Fruit fly (Drosophila melanogaster) whole organism, embryonic: ENCODE measurements around the gene Hat1.

Experiments used
- B-H1 ChIP-seq: fragments of 200-800 bp; sonication (Bioruptor generic); IDR thresholded peaks from 3 replicates; pipeline ENCODE4 v1.3.6; 2022; ENCODE audit warnings: missing biosample characterization, missing genetic modification characterization
- Bgb ChIP-seq: fragments of 200-800 bp; sonication (Bioruptor generic); IDR thresholded peaks from 2 replicates; pipeline ENCODE4 v1.3.6; 2022; ENCODE audit warnings: missing biosample characterization, missing genetic modification characterization; ENCODE audit not compliant: partially characterized antibody
- C15 ChIP-seq: fragments of 200-800 bp; sonication (Bioruptor generic); IDR thresholded peaks from 3 replicates; pipeline ENCODE4 v1.3.6; 2022; ENCODE audit warnings: missing biosample characterization, missing genetic modification characterization
- CG10147 ChIP-seq: fragments of 200-800 bp; sonication (Bioruptor generic); optimal IDR thresholded peaks from 2 replicates; lab custom pipeline; 2019; ENCODE audit warnings: missing biosample characterization, mild to moderate bottlenecking, missing genetic modification characterization, moderate library complexity
- CG10209 ChIP-seq: fragments of 200-800 bp; sonication (Bioruptor generic); optimal IDR thresholded peaks from 3 replicates; lab custom pipeline; 2017; ENCODE audit warnings: missing biosample characterization, mild to moderate bottlenecking, missing genetic modification characterization, missing genetic modification reagents
- CG10267 ChIP-seq: fragments of 200-800 bp; sonication (Bioruptor generic); optimal IDR thresholded peaks from 2 replicates; lab custom pipeline; 2018; ENCODE audit warnings: missing biosample characterization, mild to moderate bottlenecking, missing genetic modification characterization, moderate library complexity
- CG10431 ChIP-seq: fragments of 200-800 bp; sonication (Bioruptor generic); optimal IDR thresholded peaks from 3 replicates; lab custom pipeline; 2018; ENCODE audit warnings: missing biosample characterization, mild to moderate bottlenecking, missing genetic modification characterization
- CG11696 ChIP-seq: fragments of 200-800 bp; sonication (Bioruptor generic); IDR thresholded peaks from 2 replicates; pipeline ENCODE4 v1.3.6; 2022; ENCODE audit warnings: missing biosample characterization, missing genetic modification characterization
- CG12104 ChIP-seq: fragments of 200-800 bp; sonication (Bioruptor generic); optimal IDR thresholded peaks from 3 replicates; lab custom pipeline; 2016; ENCODE audit warnings: missing biosample characterization, missing genetic modification characterization
- CG15514 ChIP-seq: fragments of 200-800 bp; sonication (Bioruptor generic); optimal IDR thresholded peaks from 3 replicates; lab custom pipeline; 2017; ENCODE audit warnings: missing biosample characterization, missing genetic modification characterization, mild to moderate bottlenecking, moderate library complexity, missing genetic modification reagents
- CG32532 ChIP-seq: fragments of 200-800 bp; sonication (Bioruptor generic); IDR thresholded peaks from 2 replicates; pipeline ENCODE4 v1.3.6; 2022; ENCODE audit warnings: missing biosample characterization, missing genetic modification characterization
- CG3281 ChIP-seq: fragments of 200-800 bp; sonication (Bioruptor generic); optimal IDR thresholded peaks from 3 replicates; lab custom pipeline; 2017; ENCODE audit warnings: missing biosample characterization, mild to moderate bottlenecking, missing genetic modification characterization
- CG3407 ChIP-seq: fragments of 200-800 bp; sonication (Bioruptor generic); optimal IDR thresholded peaks from 2 replicates; lab custom pipeline; 2018; ENCODE audit warnings: missing biosample characterization, mild to moderate bottlenecking, missing genetic modification characterization
- CG3726 ChIP-seq: fragments of 200-800 bp; sonication (Bioruptor generic); IDR thresholded peaks from 3 replicates; pipeline ENCODE4, ENCODE4 v1.3.6; 2022; ENCODE audit warnings: missing biosample characterization, missing genetic modification characterization
- CG3847 ChIP-seq: fragments of 200-800 bp; sonication (Bioruptor generic); IDR thresholded peaks from 2 replicates; pipeline ENCODE4 v1.3.6; 2022; ENCODE audit warnings: missing biosample characterization, missing genetic modification characterization
- CG3995 ChIP-seq: fragments of 200-800 bp; sonication (Bioruptor generic); optimal IDR thresholded peaks from 3 replicates; lab custom pipeline; 2016; ENCODE audit warnings: missing biosample characterization, missing genetic modification characterization
- CG4328 ChIP-seq: fragments of 200-800 bp; sonication (Bioruptor generic); optimal IDR thresholded peaks from 3 replicates; lab custom pipeline; 2017; ENCODE audit warnings: missing biosample characterization, missing genetic modification reagents, missing genetic modification characterization
- CG4730 ChIP-seq: fragments of 200-800 bp; sonication (Bioruptor generic); IDR thresholded peaks from 2 replicates; pipeline ENCODE4 v1.3.6; 2022; ENCODE audit warnings: missing biosample characterization, missing genetic modification characterization
- CG8281 ChIP-seq: fragments of 200-800 bp; sonication (Bioruptor generic); optimal IDR thresholded peaks from 2 replicates; lab custom pipeline; 2018; ENCODE audit warnings: missing biosample characterization, mild to moderate bottlenecking, missing genetic modification characterization, moderate library complexity
- CG9215 ChIP-seq: fragments of 200-800 bp; sonication (Bioruptor generic); IDR thresholded peaks from 2 replicates; pipeline ENCODE4 v1.3.6; 2022; ENCODE audit warnings: missing biosample characterization, missing genetic modification characterization
- CHES-1-like ChIP-seq: fragments of 200-800 bp; sonication (Bioruptor generic); optimal IDR thresholded peaks from 2 replicates; lab custom pipeline; 2016; ENCODE audit warnings: missing biosample characterization, missing genetic modification characterization
- D19A ChIP-seq: fragments of 200-800 bp; optimal IDR thresholded peaks from 3 replicates; lab custom pipeline; 2019; ENCODE audit warnings: missing biosample characterization, mild to moderate bottlenecking, missing genetic modification characterization, moderate library complexity
- Dbx ChIP-seq: fragments of 200-800 bp; sonication (Bioruptor generic); IDR thresholded peaks from 3 replicates; pipeline ENCODE4 v1.3.6; 2022; ENCODE audit warnings: missing biosample characterization, missing genetic modification characterization
- Deaf1 ChIP-seq: fragments of 200-800 bp; optimal IDR thresholded peaks from 3 replicates; lab custom pipeline; 2019; ENCODE audit warnings: missing biosample characterization, mild to moderate bottlenecking, missing genetic modification characterization, moderate library complexity
- Doc2 ChIP-seq: fragments of 200-800 bp; sonication (Bioruptor generic); IDR thresholded peaks from 2 replicates; pipeline ENCODE4 v1.3.6; 2022; ENCODE audit warnings: missing biosample characterization, missing genetic modification characterization
- ERR ChIP-seq: fragments of 200-800 bp; sonication (Bioruptor generic); optimal IDR thresholded peaks from 2 replicates; lab custom pipeline; 2016; ENCODE audit warnings: missing biosample characterization, missing genetic modification characterization
- Eip74EF ChIP-seq, 2 experiments: fragments of 200-800 bp in 1 of 2; fragments of >200 bp in 1 of 2; sonication (Bioruptor generic) in 1 of 2; optimal IDR thresholded peaks; 2 replicates each; lab custom pipeline; 2017 to 2019; ENCODE audit warnings: missing biosample characterization in 2 of 2, missing genetic modification characterization in 2 of 2, mild to moderate bottlenecking in 1 of 2, moderate library complexity in 1 of 2
- Lim3 ChIP-seq: fragments of 200-800 bp; sonication (Bioruptor generic); IDR thresholded peaks from 2 replicates; pipeline ENCODE4 v1.3.6; 2022; ENCODE audit warnings: missing biosample characterization, missing genetic modification characterization
- NfI ChIP-seq: fragments of 200-800 bp; sonication (Bioruptor generic); optimal IDR thresholded peaks from 3 replicates; lab custom pipeline; 2018; ENCODE audit warnings: missing biosample characterization, mild to moderate bottlenecking, missing genetic modification characterization, moderate library complexity
- Sry-δ ChIP-seq: fragments of 200-800 bp; sonication (Bioruptor generic); optimal IDR thresholded peaks from 2 replicates; lab custom pipeline; 2016; ENCODE audit warnings: missing biosample characterization, missing genetic modification characterization
- Stat92E ChIP-seq, 3 experiments: fragments of >200 bp in 2 of 3; fragments of 200-800 bp in 1 of 3; sonication (Bioruptor generic) in 1 of 3; optimal IDR thresholded peaks; 2 replicates each; lab custom pipeline; 2017 to 2019; ENCODE audit warnings: missing biosample characterization in 3 of 3, missing genetic modification characterization in 3 of 3, mild to moderate bottlenecking in 1 of 3, moderate library complexity in 1 of 3
- ab ChIP-seq: fragments of 200-800 bp; sonication (Bioruptor generic); optimal IDR thresholded peaks from 2 replicates; lab custom pipeline; 2016; ENCODE audit warnings: missing biosample characterization, missing genetic modification characterization
- ap ChIP-seq: fragments of 200-800 bp; sonication (Bioruptor generic); IDR thresholded peaks from 2 replicates; pipeline ENCODE4 v1.3.6; 2022; ENCODE audit warnings: missing biosample characterization, missing genetic modification characterization
- cad ChIP-seq: fragments of >200 bp; optimal IDR thresholded peaks from 2 replicates; lab custom pipeline; 2017; ENCODE audit warnings: missing biosample characterization, missing genetic modification characterization
- dmrt99B ChIP-seq: fragments of 200-800 bp; sonication (Bioruptor generic); optimal IDR thresholded peaks from 2 replicates; lab custom pipeline; 2018; ENCODE audit warnings: missing biosample characterization, mild to moderate bottlenecking, missing genetic modification characterization, moderate library complexity
- ewg ChIP-seq: fragments of 200-800 bp; sonication (Bioruptor generic); optimal IDR thresholded peaks from 3 replicates; lab custom pipeline; 2017; ENCODE audit warnings: mild to moderate bottlenecking, missing biosample characterization, missing genetic modification reagents, missing genetic modification characterization
- gsb ChIP-seq: fragments of 200-800 bp; sonication (Bioruptor generic); IDR thresholded peaks from 2 replicates; pipeline ENCODE4 v1.3.6; 2022; ENCODE audit warnings: missing biosample characterization, missing genetic modification characterization
- h ChIP-seq: fragments of >200 bp; optimal IDR thresholded peaks from 2 replicates; lab custom pipeline; 2017
- hbn ChIP-seq: fragments of 200-800 bp; sonication (Bioruptor generic); IDR thresholded peaks from 2 replicates; pipeline ENCODE4 v1.3.6; 2022; ENCODE audit warnings: missing biosample characterization, missing genetic modification characterization; ENCODE audit not compliant: partially characterized antibody
- mam ChIP-seq: fragments of 200-800 bp; sonication (Bioruptor generic); optimal IDR thresholded peaks from 3 replicates; lab custom pipeline; 2016; ENCODE audit warnings: missing biosample characterization, missing genetic modification characterization
- onecut ChIP-seq: fragments of 200-800 bp; sonication (Bioruptor generic); IDR thresholded peaks from 2 replicates; pipeline ENCODE4 v1.3.6; 2022; ENCODE audit warnings: missing biosample characterization, missing genetic modification characterization
- pzg ChIP-seq: fragments of 200-800 bp; sonication (Bioruptor generic); optimal IDR thresholded peaks from 3 replicates; lab custom pipeline; 2018; ENCODE audit warnings: missing biosample characterization, mild to moderate bottlenecking, missing genetic modification characterization, moderate library complexity
- seq ChIP-seq: fragments of 200-800 bp; sonication (Bioruptor generic); IDR thresholded peaks from 2 replicates; pipeline ENCODE4 v1.3.6; 2022; ENCODE audit warnings: missing biosample characterization, missing genetic modification characterization
- shn ChIP-seq: fragments of 200-800 bp; sonication (Bioruptor generic); optimal IDR thresholded peaks from 3 replicates; lab custom pipeline; 2016; ENCODE audit warnings: missing biosample characterization, missing genetic modification characterization
- sr ChIP-seq: fragments of 200-800 bp; sonication (Bioruptor generic); IDR thresholded peaks from 3 replicates; pipeline ENCODE4 v1.3.6; 2022; ENCODE audit warnings: missing biosample characterization, missing genetic modification characterization
- tap ChIP-seq: fragments of 200-800 bp; optimal IDR thresholded peaks from 3 replicates; lab custom pipeline; 2019; ENCODE audit warnings: missing biosample characterization, mild to moderate bottlenecking, missing genetic modification characterization, moderate library complexity
- tin ChIP-seq: fragments of 200-800 bp; sonication (Bioruptor generic); optimal IDR thresholded peaks from 3 replicates; lab custom pipeline; 2016; ENCODE audit warnings: missing biosample characterization, missing genetic modification characterization
- trh ChIP-seq: fragments of 200-800 bp; sonication (Bioruptor generic); optimal IDR thresholded peaks from 2 replicates; lab custom pipeline; 2016; ENCODE audit warnings: missing biosample characterization, missing genetic modification characterization
- twi ChIP-seq: fragments of 200-800 bp; optimal IDR thresholded peaks from 2 replicates; lab custom pipeline; 2019; ENCODE audit warnings: missing biosample characterization, mild to moderate bottlenecking, missing genetic modification characterization, moderate library complexity
- unc-4 ChIP-seq: fragments of 200-800 bp; sonication (Bioruptor generic); IDR thresholded peaks from 2 replicates; pipeline ENCODE4 v1.3.6; 2022; ENCODE audit warnings: missing biosample characterization, missing genetic modification characterization; ENCODE audit not compliant: partially characterized antibody
- unpg ChIP-seq: fragments of 200-800 bp; sonication (Bioruptor generic); optimal IDR thresholded peaks from 3 replicates; lab custom pipeline; 2018; ENCODE audit warnings: missing biosample characterization, mild to moderate bottlenecking, missing genetic modification characterization, moderate library complexity

Gene Hat1

DNA sequence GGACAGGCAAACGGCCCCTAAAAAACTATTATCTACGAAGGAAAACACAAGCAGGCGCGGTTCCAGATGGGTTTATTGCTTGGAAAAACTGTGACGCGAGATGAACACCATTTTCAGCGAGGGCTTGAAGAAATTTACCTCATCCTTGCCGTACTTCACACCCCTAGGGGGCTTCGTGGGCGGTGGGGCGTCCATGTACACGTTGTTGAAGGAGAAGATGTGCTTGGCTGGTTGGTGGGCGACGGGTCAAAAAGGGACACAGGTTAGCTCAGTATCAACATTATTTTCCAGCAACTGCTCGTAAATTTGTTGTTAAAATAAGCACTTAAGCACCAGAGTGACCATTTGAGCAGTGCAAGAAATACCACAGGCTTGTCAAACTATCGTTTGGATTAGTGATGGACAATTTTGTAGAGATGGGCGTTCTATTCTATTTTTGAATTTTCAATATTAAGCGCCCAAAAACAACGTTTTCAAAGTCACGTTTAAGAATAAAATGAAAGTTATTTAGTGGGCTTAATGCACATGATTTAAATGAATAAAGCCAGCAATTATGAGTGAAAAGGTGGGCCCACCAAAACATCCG lies 30.5 kb downstream of the Hat1 start, which contains the start of gene Sec8 (continued):
- no peak for TF ChIP-seq CG10209 (GFP tag; lab: Kevin White, UChicago)
- peak; percentile 69 for TF ChIP-seq CG15514
- TF ChIP-seq CG3726 = no peak
- peak; percentile 83 for TF ChIP-seq unc-4 (GFP tag; lab: Robert Waterston, UW)
- no peak for TF ChIP-seq Dbx
- TF ChIP-seq ab (GFP tag; lab: Kevin White, UChicago) = no peak
- TF ChIP-seq CG12104 = no peak
- TF ChIP-seq tin (GFP tag; lab: Kevin White, UChicago) = peak; percentile 60
- TF ChIP-seq CG11696 (GFP tag; lab: Robert Waterston, UW) = no peak
- no peak for TF ChIP-seq CG4328
- TF ChIP-seq hbn (GFP tag; lab: Robert Waterston, UW) = peak; percentile 83
- TF ChIP-seq shn = peak; percentile 27
- no peak for TF ChIP-seq ERR
- TF ChIP-seq ap (GFP tag; lab: Robert Waterston, UW) = no peak
- TF ChIP-seq trh (GFP tag; lab: Kevin White, UChicago) = no peak
- no peak for TF ChIP-seq Eip74EF (GFP tag; optimal IDR thresholded peaks at IDR 0.05; lab: Kevin White, UChicago)
- TF ChIP-seq mam (GFP tag; lab: Kevin White, UChicago) = peak; percentile 64
- TF ChIP-seq Doc2 (GFP tag; lab: Robert Waterston, UW) = no peak
- TF ChIP-seq CG3281 = no peak
- peak; percentile 64 for TF ChIP-seq CG10267 (tag; lab: Kevin White, UChicago)
- TF ChIP-seq CG10431 = no peak
- peak; percentile 99 for TF ChIP-seq Sry-δ (GFP tag; lab: Kevin White, UChicago)
- no peak for TF ChIP-seq CG8281
- peak in 1 of 3 experiments; percentile 15 for TF ChIP-seq Stat92E (GFP tag; optimal IDR thresholded peaks at IDR 0.05; lab: Kevin White, UChicago)
- TF ChIP-seq CG10147 (GFP tag; lab: Kevin White, UChicago) = no peak
- TF ChIP-seq D19A (tag; lab: Kevin White, UChicago) = no peak
- TF ChIP-seq CG3995 = peak; percentile 93
- TF ChIP-seq NfI (GFP tag; lab: Kevin White, UChicago) = peak; percentile 1
- no peak for TF ChIP-seq sr (GFP tag; lab: Robert Waterston, UW)
- TF ChIP-seq cad = no peak
- no peak for TF ChIP-seq Lim3
- TF ChIP-seq onecut (GFP tag; lab: Robert Waterston, UW) = no peak
- no peak for TF ChIP-seq B-H1 (GFP tag; lab: Robert Waterston, UW)
- peak; percentile 61 for TF ChIP-seq CG32532 (GFP tag; lab: Robert Waterston, UW)
- TF ChIP-seq h (lab: Kevin White, UChicago) = no peak
- peak; percentile 50; the same call in 1 of the 2 replicates for TF ChIP-seq CG3847
- no peak for TF ChIP-seq tap (tag; lab: Kevin White, UChicago)
- peak; percentile 78 for TF ChIP-seq CHES-1-like (GFP tag; lab: Kevin White, UChicago)
- TF ChIP-seq Deaf1 (tag; lab: Kevin White, UChicago) = no peak
- no peak for TF ChIP-seq seq (GFP tag; lab: Robert Waterston, UW)
- no peak for TF ChIP-seq CG9215 (GFP tag; lab: Robert Waterston, UW)
- no peak for TF ChIP-seq ewg (GFP tag; lab: Kevin White, UChicago)
- peak; percentile 91 for TF ChIP-seq Bgb (GFP tag; lab: Robert Waterston, UW)
- TF ChIP-seq dmrt99B (tag; lab: Kevin White, UChicago) = no peak
- peak; percentile 91 for TF ChIP-seq pzg
- TF ChIP-seq C15 (GFP tag; lab: Robert Waterston, UW) = no peak
- no peak for TF ChIP-seq twi (tag; lab: Kevin White, UChicago)
- no peak for TF ChIP-seq unpg
- no peak for TF ChIP-seq gsb
- no peak for TF ChIP-seq CG3407 (GFP tag; lab: Kevin White, UChicago)
- no peak for TF ChIP-seq CG4730 (GFP tag; lab: Robert Waterston, UW)
